Worm (Caenorhabditis elegans) whole organism, midembryonic: Measurements from ENCODE around the gene R05H5.3.
A peak's percentile ranks its signal among the peaks of the same experiment; 100 is the strongest.

Experiments
- T22C8.4 ChIP-seq: fragments of 200-800 bp; sonication (Bioruptor generic); IDR thresholded peaks from 2 replicates; pipeline ENCODE4 v1.3.6; 2022; ENCODE audit warnings: missing genetic modification characterization, missing compliant biosample characterization
- cog-1 ChIP-seq: sonication (generic microtip); optimal IDR thresholded peaks from 2 replicates; lab custom pipeline; 2016; ENCODE audit warnings: missing genetic modification characterization, missing compliant biosample characterization
- flt-1 ChIP-seq: fragments of 200-800 bp; sonication (Bioruptor generic); IDR thresholded peaks from 2 replicates; pipeline ENCODE4 v1.3.6; 2022; ENCODE audit warnings: missing genetic modification characterization, missing compliant biosample characterization
- klf-2 ChIP-seq: fragments of 200-800 bp; sonication (Bioruptor generic); conservative IDR thresholded peaks from 2 replicates; pipeline ENCODE4 v1.3.6; 2022; ENCODE audit warnings: missing genetic modification reagents, missing genetic modification characterization, missing compliant biosample characterization
- med-1 ChIP-seq: sonication (generic microtip); optimal IDR thresholded peaks from 2 replicates; lab custom pipeline; 2017; ENCODE audit warnings: missing genetic modification characterization, mild to moderate bottlenecking, missing compliant biosample characterization, antibody characterized with exemption, missing genetic modification reagents; ENCODE audit not compliant: insufficient read depth
- ref-1 ChIP-seq: fragments of 200-800 bp; sonication (Bioruptor generic); conservative IDR thresholded peaks from 2 replicates; pipeline ENCODE4 v1.3.6; 2022; ENCODE audit warnings: missing genetic modification reagents, missing genetic modification characterization, missing compliant biosample characterization
- tab-1 ChIP-seq: fragments of 200-800 bp; sonication (Bioruptor generic); IDR thresholded peaks from 2 replicates; pipeline ENCODE4 v1.3.6; 2022; ENCODE audit warnings: missing genetic modification characterization, missing compliant biosample characterization
- ztf-23 ChIP-seq: fragments of 200-800 bp; sonication (Bioruptor generic); IDR thresholded peaks from 2 replicates; pipeline ENCODE4 v1.3.6; 2022; ENCODE audit warnings: missing genetic modification reagents, missing genetic modification characterization, missing compliant biosample characterization
- ztf-29 ChIP-seq: fragments of 200-800 bp; sonication (Bioruptor generic); IDR thresholded peaks from 2 replicates; pipeline ENCODE4 v1.3.6; 2022; ENCODE audit warnings: missing genetic modification reagents, missing genetic modification characterization, missing compliant biosample characterization

Gene R05H5.3

DNA sequence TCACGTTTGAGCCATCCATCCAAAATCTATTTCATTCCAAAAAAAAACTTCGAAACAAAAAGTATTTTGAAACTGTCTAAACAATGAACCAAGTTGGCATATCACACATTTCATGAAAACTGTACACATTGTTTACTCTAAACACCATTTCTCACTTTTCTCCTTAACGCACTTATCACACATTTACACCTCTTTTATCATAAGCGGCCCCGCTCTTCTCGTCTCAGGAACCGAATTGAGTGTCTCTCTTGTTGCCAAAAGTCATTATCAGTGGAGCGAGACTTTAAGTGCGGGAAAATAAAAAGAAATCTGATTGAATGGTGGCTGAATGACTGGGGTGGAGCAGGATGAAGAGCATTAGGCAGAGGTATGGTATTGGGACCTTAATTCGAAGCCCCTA lies 34.4 kb downstream of the R05H5.3 start:
- TF ChIP-seq flt-1 (GFP tag; lab: Robert Waterston, UW): no peak
- no peak for TF ChIP-seq T22C8.4 (GFP tag; lab: Robert Waterston, UW)
- TF ChIP-seq cog-1 (tag; lab: Kevin White, UChicago): no peak
- TF ChIP-seq klf-2 (GFP tag; lab: Robert Waterston, UW): no peak
- no peak for TF ChIP-seq med-1 (GFP tag; lab: Kevin White, UChicago)
- TF ChIP-seq tab-1 (GFP tag; lab: Robert Waterston, UW): no peak
- no peak for TF ChIP-seq ztf-29 (GFP tag; lab: Robert Waterston, UW)
- TF ChIP-seq ref-1 (GFP tag; lab: Robert Waterston, UW): no peak
- no peak for TF ChIP-seq ztf-23 (GFP tag; lab: Robert Waterston, UW)

DNA sequence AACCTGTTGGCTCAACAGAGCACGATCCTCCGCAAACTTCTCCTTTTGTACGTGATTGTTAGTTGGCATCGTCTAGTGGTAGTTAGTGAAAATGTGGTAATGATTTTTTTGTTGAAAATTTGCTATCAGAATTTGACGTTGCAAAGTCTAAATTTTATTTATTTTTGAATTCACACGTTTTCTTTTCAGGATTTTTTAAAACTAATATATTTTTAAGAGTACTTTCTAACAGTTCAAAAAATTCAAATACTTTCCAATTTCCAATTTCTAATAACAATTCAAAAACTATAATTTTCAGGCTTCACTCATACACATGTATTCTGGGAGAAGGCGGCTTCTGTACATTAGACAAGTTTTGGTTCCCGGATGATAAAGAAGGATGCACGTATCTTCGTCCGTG lies 37.0 kb downstream of the R05H5.3 start, which contains the start of gene ubxn-5:
ubxn-5 (minus strand) TSS at position 101 of the 400 bp plus-strand sequence.
- TF ChIP-seq cog-1 (tag; lab: Kevin White, UChicago) (no peak), T22C8.4 (GFP tag; lab: Robert Waterston, UW) (no peak), tab-1 (GFP tag; lab: Robert Waterston, UW) (no peak), ztf-29 (GFP tag; lab: Robert Waterston, UW) (no peak), med-1 (GFP tag; lab: Kevin White, UChicago) (no peak), flt-1 (GFP tag; lab: Robert Waterston, UW) (no peak), ztf-23 (GFP tag; lab: Robert Waterston, UW) (no peak), klf-2 (GFP tag; lab: Robert Waterston, UW) (no peak), ref-1 (GFP tag; lab: Robert Waterston, UW) (no peak)

DNA sequence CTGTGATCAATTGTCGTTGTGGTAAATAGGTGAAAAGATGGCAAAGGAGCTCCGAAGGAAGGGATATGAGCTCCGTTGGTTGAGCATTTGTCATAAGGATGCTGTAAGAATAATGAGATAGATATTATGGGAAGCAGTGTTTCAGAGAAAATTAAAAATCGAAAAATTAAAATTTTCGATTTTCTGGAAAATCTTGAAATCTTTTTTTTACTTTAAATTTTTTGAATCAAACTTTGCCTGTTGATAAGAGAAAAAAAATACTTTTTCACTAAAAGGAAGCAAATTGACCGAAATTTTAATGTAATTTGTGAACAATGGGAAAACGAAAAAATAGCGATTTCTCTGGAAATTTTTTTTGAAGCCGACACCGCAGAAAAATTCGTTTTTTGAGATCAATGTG lies 42.2 kb downstream of the R05H5.3 start, which contains the start of gene mec-15:
mec-15 (minus strand) TSS at position 101 of the 400 bp plus-strand sequence.
- no peak for TF ChIP-seq ref-1 (GFP tag; lab: Robert Waterston, UW)
- no peak for TF ChIP-seq T22C8.4 (GFP tag; lab: Robert Waterston, UW)

DNA sequence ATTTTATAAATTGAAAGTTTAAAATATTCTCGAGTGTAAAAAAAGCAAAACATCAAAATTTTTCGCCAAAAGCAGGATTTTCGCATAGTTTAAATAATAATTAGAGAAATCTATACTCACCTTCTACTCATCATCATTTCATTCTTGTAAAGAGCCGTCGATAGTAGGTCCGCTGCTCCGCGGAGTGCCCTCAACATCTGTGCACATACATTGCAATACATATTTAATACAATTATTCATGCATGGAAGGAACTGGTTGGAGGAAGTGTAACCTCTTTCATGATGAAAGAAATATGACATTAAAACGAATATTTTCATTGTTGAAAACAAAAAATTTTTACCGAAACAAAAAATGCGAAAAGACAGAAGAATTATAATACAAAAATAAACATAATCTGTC lies 44.9 kb downstream of the R05H5.3 start, which contains the start of gene mrps-14:
mrps-14 (minus strand) TSS at position 197 of the 400 bp plus-strand sequence.
- no peak for TF ChIP-seq med-1 (GFP tag; lab: Kevin White, UChicago)
- TF ChIP-seq klf-2 (GFP tag; lab: Robert Waterston, UW): no peak
- no peak for TF ChIP-seq T22C8.4 (GFP tag; lab: Robert Waterston, UW)
- TF ChIP-seq cog-1 (tag; lab: Kevin White, UChicago): no peak
- TF ChIP-seq flt-1 (GFP tag; lab: Robert Waterston, UW): no peak
- TF ChIP-seq ztf-23 (GFP tag; lab: Robert Waterston, UW): no peak
- no peak for TF ChIP-seq ztf-29 (GFP tag; lab: Robert Waterston, UW)
- TF ChIP-seq ref-1 (GFP tag; lab: Robert Waterston, UW): no peak

DNA sequence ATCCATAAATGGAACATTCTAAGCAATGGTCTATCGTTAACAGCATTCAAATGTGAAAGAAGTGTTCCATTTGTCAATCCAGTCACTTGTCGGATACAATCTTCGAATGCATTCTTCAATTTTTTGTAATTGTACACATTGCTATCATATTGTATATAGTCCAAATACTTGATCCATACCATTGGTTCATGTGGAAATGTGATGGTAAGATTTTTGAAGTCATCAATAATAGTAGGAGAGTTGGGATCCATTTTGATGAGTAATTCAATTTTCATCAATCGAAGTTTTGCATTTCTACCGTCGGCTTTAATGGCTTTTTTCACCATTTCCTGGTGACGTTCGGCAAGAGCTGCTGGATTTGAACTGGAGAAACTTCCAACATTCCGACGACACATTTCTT lies 48.2 kb downstream of the R05H5.3 start:
- TF ChIP-seq ref-1 (GFP tag; lab: Robert Waterston, UW) (no peak), tab-1 (GFP tag; lab: Robert Waterston, UW) (no peak), T22C8.4 (GFP tag; lab: Robert Waterston, UW) (no peak), flt-1 (GFP tag; lab: Robert Waterston, UW) (no peak), ztf-23 (GFP tag; lab: Robert Waterston, UW) (no peak), cog-1 (tag; lab: Kevin White, UChicago) (no peak), med-1 (GFP tag; lab: Kevin White, UChicago) (no peak), klf-2 (GFP tag; lab: Robert Waterston, UW) (no peak), ztf-29 (GFP tag; lab: Robert Waterston, UW) (no peak)

DNA sequence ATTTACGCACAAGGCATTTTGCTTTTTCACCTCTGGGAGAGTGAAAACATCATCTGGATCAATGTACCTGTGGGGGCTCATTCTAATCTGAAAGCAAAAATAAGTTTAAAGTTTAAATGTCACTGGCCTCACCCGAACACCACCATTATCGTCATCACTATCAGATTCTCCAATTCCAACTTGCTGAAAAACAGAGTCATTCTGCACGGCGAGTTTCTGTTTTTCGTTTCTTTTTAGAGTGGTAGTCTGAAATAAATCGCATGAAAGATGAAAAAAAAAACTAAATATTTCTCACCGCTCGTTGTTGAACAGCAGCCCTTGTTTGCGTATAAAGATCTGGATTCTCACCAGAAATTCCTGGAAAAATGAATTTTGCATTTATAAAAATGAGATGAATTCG lies 49.7 kb downstream of the R05H5.3 start:
- TF ChIP-seq cog-1 (tag; lab: Kevin White, UChicago): no peak
- no peak for TF ChIP-seq ztf-29 (GFP tag; lab: Robert Waterston, UW)
- TF ChIP-seq klf-2 (GFP tag; lab: Robert Waterston, UW): no peak
- TF ChIP-seq ztf-23 (GFP tag; lab: Robert Waterston, UW): no peak

DNA sequence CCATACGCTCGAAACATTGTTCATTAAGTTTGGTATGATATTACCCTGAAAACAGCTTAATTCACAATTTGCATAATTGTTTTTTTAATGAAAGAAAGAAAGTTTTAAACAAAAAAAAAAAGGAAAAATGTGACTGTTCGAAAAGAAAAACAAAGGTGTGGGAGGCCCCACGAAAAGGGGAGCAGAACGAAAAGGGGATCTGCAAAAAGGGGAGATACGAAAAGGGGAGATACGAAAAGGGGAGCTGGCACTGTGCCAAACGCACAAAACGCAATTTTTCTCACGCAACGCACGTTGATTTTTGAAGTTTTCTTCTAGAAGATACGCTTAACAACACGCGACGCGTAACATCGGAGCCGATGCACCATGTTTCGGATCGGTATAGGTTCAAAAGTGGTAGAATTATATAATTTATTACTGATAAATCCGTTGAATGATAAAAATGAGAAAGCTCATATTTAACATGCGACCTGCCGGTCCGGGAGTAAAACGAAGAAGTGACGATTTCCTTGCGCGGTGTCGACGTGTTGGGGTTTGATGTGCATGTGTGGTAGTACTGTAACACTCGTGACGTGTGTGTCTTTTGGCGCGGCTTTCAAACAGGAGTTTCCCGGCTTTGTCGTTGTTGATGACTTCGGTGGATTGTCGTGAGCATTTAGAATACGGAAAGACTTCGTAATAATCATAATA lies 50.3 kb downstream of the R05H5.3 start, which contains the start of gene nrde-2:
nrde-2 (minus strand) TSS at position 45 of the 690 bp plus-strand sequence.
- TF ChIP-seq ztf-23 (GFP tag; lab: Robert Waterston, UW) (peak; percentile 87), klf-2 (GFP tag; lab: Robert Waterston, UW) (peak; percentile 64; the same call in 1 of the 2 replicates), ref-1 (GFP tag; lab: Robert Waterston, UW) (peak; percentile 41; the same call in 1 of the 2 replicates), flt-1 (GFP tag; lab: Robert Waterston, UW) (peak; percentile 80)
